Fruit fly (Drosophila melanogaster): Measurements from ENCODE around the gene CG6980.
A peak's percentile ranks its signal among the peaks of the same experiment; 100 is the strongest.

CG6980 gene

dm6 chr3R:24816993-24817854 lies 9.8 kb downstream of the CG6980 start, which contains the start of the genes CG5808 and Saf-B (continued):
- no peak for TF ChIP-seq CG17912 (GFP tag; optimal IDR thresholded peaks at IDR 0.05)
- no peak for TF ChIP-seq grau (tag; optimal IDR thresholded peaks at IDR 0.05)
- TF ChIP-seq TFAM (GFP tag; optimal IDR thresholded peaks at IDR 0.05) = no peak
- TF ChIP-seq CG15269 (tag; optimal IDR thresholded peaks at IDR 0.05) = no peak
- no peak for TF ChIP-seq CG4707 (GFP tag; optimal IDR thresholded peaks at IDR 0.05)
- peak; percentile 54 for TF ChIP-seq CG3995 (GFP tag; optimal IDR thresholded peaks at IDR 0.05)
- peak; percentile 57 for TF ChIP-seq CG5245 (GFP tag; optimal IDR thresholded peaks at IDR 0.05)
- TF ChIP-seq Chrac-16 (GFP tag; optimal IDR thresholded peaks at IDR 0.05) = peak; percentile 4
- no peak for TF ChIP-seq Sox100B (GFP tag; optimal IDR thresholded peaks at IDR 0.05)
- TF ChIP-seq CG17568 (GFP tag; optimal IDR thresholded peaks at IDR 0.05) = no peak
- no peak for TF ChIP-seq ab (GFP tag; optimal IDR thresholded peaks at IDR 0.05)
- TF ChIP-seq pb (GFP tag; optimal IDR thresholded peaks at IDR 0.05) = no peak
- TF ChIP-seq CG5953 (GFP tag; IDR thresholded peaks at IDR 0.05) = no peak
- no peak for TF ChIP-seq Fer1 (GFP tag; optimal IDR thresholded peaks at IDR 0.05)
- no peak for TF ChIP-seq Trl (optimal IDR thresholded peaks at IDR 0.05)
- no peak for TF ChIP-seq Trl (GFP tag; optimal IDR thresholded peaks at IDR 0.05)
- no peak for TF ChIP-seq CG15011 (GFP tag; optimal IDR thresholded peaks at IDR 0.05)
- TF ChIP-seq CG1647 (GFP tag; optimal IDR thresholded peaks at IDR 0.05) = no peak
- TF ChIP-seq Hand (GFP tag; optimal IDR thresholded peaks at IDR 0.05) = no peak
- peak; percentile 61 for TF ChIP-seq CG13775 (GFP tag; optimal IDR thresholded peaks at IDR 0.05)
- TF ChIP-seq Fer3 (tag; optimal IDR thresholded peaks at IDR 0.05) = peak; percentile 19
- TF ChIP-seq grn (GFP tag; optimal IDR thresholded peaks at IDR 0.05) = no peak
- no peak for TF ChIP-seq Sox102F (GFP tag; optimal IDR thresholded peaks at IDR 0.05)
- TF ChIP-seq CG8359 (GFP tag; optimal IDR thresholded peaks at IDR 0.05; ENCODE audit: borderline replicate concordance) = no peak
- TF ChIP-seq cato (GFP tag; optimal IDR thresholded peaks at IDR 0.05; ENCODE audit: borderline replicate concordance) = no peak
- TF ChIP-seq Side (GFP tag; optimal IDR thresholded peaks at IDR 0.05) = no peak
- TF ChIP-seq ewg (GFP tag; optimal IDR thresholded peaks at IDR 0.05) = peak; percentile 31
- no peak for TF ChIP-seq nom (GFP tag; optimal IDR thresholded peaks at IDR 0.05)
- TF ChIP-seq maf-S (GFP tag; optimal IDR thresholded peaks at IDR 0.05) = no peak
- TF ChIP-seq Ets97D (GFP tag; optimal IDR thresholded peaks at IDR 0.05) = peak; percentile 26
- TF ChIP-seq ac (GFP tag; optimal IDR thresholded peaks at IDR 0.05) = no peak
- no peak for TF ChIP-seq sima (GFP tag; optimal IDR thresholded peaks at IDR 0.05)
- peak; percentile 77 for TF ChIP-seq unc-4 (GFP tag; IDR thresholded peaks at IDR 0.05; ENCODE audit: partially characterized antibody)
- peak; percentile 33 for TF ChIP-seq az2 (GFP tag; optimal IDR thresholded peaks at IDR 0.05)
- TF ChIP-seq tap (tag; optimal IDR thresholded peaks at IDR 0.05) = no peak
- no peak for TF ChIP-seq tup (GFP tag; optimal IDR thresholded peaks at IDR 0.05)
- TF ChIP-seq BtbVII (GFP tag; optimal IDR thresholded peaks at IDR 0.05) = no peak
- TF ChIP-seq ftz-f1 (GFP tag; optimal IDR thresholded peaks at IDR 0.05) = peak; percentile 38
- no peak for TF ChIP-seq CG17359 (tag; optimal IDR thresholded peaks at IDR 0.05)
- peak; percentile 84 for TF ChIP-seq Dll (GFP tag; IDR thresholded peaks at IDR 0.05; ENCODE audit: partially characterized antibody)
- TF ChIP-seq CG8944 (GFP tag; optimal IDR thresholded peaks at IDR 0.05) = no peak
- no peak for TF ChIP-seq CG4730 (GFP tag; IDR thresholded peaks at IDR 0.05)
- no peak for TF ChIP-seq CG1792 (GFP tag; optimal IDR thresholded peaks at IDR 0.05)
- peak; percentile 93 for TF ChIP-seq Ets65A (GFP tag)
- TF ChIP-seq pan (optimal IDR thresholded peaks at IDR 0.05) = no peak
- peak in 1 of 2 experiments; percentile 63 for TF ChIP-seq pan (GFP tag; optimal IDR thresholded peaks at IDR 0.05 in 1 of 2, IDR thresholded peaks at IDR 0.05 in 1 of 2)
- TF ChIP-seq mirr (GFP tag; optimal IDR thresholded peaks at IDR 0.05) = no peak
- TF ChIP-seq chinmo (GFP tag; IDR thresholded peaks at IDR 0.05; ENCODE audit: partially characterized antibody) = 0 out of 4 replicates have a peak, but pooled peaks have one; percentile 77
- peak; percentile 29 for TF ChIP-seq CG31388 (GFP tag; optimal IDR thresholded peaks at IDR 0.05)

Data from whole organism, embryonic.